Worm (Caenorhabditis elegans) whole organism, mixed stage, embryonic: ENCODE data around the gene M110.8.

ENCODE experiments used
- M03D4.4 ChIP-seq: sonication (generic microtip); optimal IDR thresholded peaks from 2 replicates; lab custom pipeline; 2017; ENCODE audit warnings: mild to moderate bottlenecking, missing genetic modification characterization, missing compliant biosample characterization
- bed-3 ChIP-seq: fragments of 200-800 bp; sonication (Bioruptor generic); optimal IDR thresholded peaks from 3 replicates; lab custom pipeline; 2018; ENCODE audit warnings: mild to moderate bottlenecking, missing genetic modification characterization, moderate library complexity, missing compliant biosample characterization
- blmp-1 ChIP-seq: fragments of 150-350 bp; optimal IDR thresholded peaks from 2 replicates; lab custom pipeline; 2014; ENCODE audit warnings: missing biosample characterization, missing genetic modification characterization
- ceh-39 ChIP-seq: fragments of 150-350 bp; optimal IDR thresholded peaks from 2 replicates; lab custom pipeline; 2014; ENCODE audit warnings: missing biosample characterization, missing genetic modification characterization
- ceh-43 ChIP-seq: fragments of 200-800 bp; sonication (Bioruptor generic); optimal IDR thresholded peaks from 2 replicates; lab custom pipeline; 2018; ENCODE audit warnings: mild to moderate bottlenecking, missing genetic modification characterization, moderate library complexity, missing compliant biosample characterization
- ceh-83 ChIP-seq: fragments of 200-800 bp; sonication (Bioruptor generic); optimal IDR thresholded peaks from 2 replicates; lab custom pipeline; 2018; ENCODE audit warnings: mild to moderate bottlenecking, missing genetic modification characterization, missing compliant biosample characterization
- ces-1 ChIP-seq: fragments of 150-350 bp; optimal IDR thresholded peaks from 2 replicates; lab custom pipeline; 2014; ENCODE audit warnings: missing biosample characterization, missing genetic modification reagents, missing genetic modification characterization
- cnd-1 ChIP-seq: fragments of 200-800 bp; sonication (Bioruptor generic); optimal IDR thresholded peaks from 2 replicates; lab custom pipeline; 2018; ENCODE audit warnings: mild to moderate bottlenecking, missing genetic modification characterization, missing compliant biosample characterization
- drap-1 ChIP-seq: fragments of 200-800 bp; sonication (Bioruptor generic); optimal IDR thresholded peaks from 3 replicates; lab custom pipeline; 2018; ENCODE audit warnings: mild to moderate bottlenecking, missing genetic modification characterization, missing compliant biosample characterization
- elt-1 ChIP-seq: sonication (generic microtip); optimal IDR thresholded peaks from 2 replicates; lab custom pipeline; 2017; ENCODE audit warnings: missing genetic modification characterization, mild to moderate bottlenecking, missing compliant biosample characterization, antibody characterized with exemption, moderate library complexity, borderline replicate concordance; ENCODE audit not compliant: insufficient read depth
- elt-3 ChIP-seq: fragments of 150-350 bp; optimal IDR thresholded peaks from 2 replicates; lab custom pipeline; 2014; ENCODE audit warnings: missing biosample characterization, missing genetic modification characterization
- flh-1 ChIP-seq: fragments of 200-800 bp; sonication (Bioruptor generic); optimal IDR thresholded peaks from 2 replicates; lab custom pipeline; 2018; ENCODE audit warnings: mild to moderate bottlenecking, missing genetic modification characterization, moderate library complexity, missing compliant biosample characterization
- ham-2 ChIP-seq: fragments of 200-800 bp; sonication (Bioruptor generic); optimal IDR thresholded peaks from 2 replicates; lab custom pipeline; 2018; ENCODE audit warnings: mild to moderate bottlenecking, missing genetic modification characterization, missing compliant biosample characterization
- hlh-1 ChIP-seq: fragments of 150-350 bp; optimal IDR thresholded peaks from 2 replicates; lab custom pipeline; 2014; ENCODE audit warnings: missing biosample characterization, missing genetic modification reagents, missing genetic modification characterization
- lin-32 ChIP-seq: fragments of 200-800 bp; sonication (Bioruptor generic); optimal IDR thresholded peaks from 2 replicates; lab custom pipeline; 2018; ENCODE audit warnings: mild to moderate bottlenecking, missing genetic modification characterization, missing compliant biosample characterization
- lsy-2 ChIP-seq: fragments of 150-350 bp; optimal IDR thresholded peaks from 2 replicates; lab custom pipeline; 2014; ENCODE audit warnings: missing biosample characterization, missing genetic modification characterization
- mab-5 ChIP-seq: fragments of 150-350 bp; optimal IDR thresholded peaks from 2 replicates; lab custom pipeline; 2014; ENCODE audit warnings: missing biosample characterization, missing genetic modification characterization
- mep-1 ChIP-seq: fragments of 150-350 bp; optimal IDR thresholded peaks from 2 replicates; lab custom pipeline; 2017; ENCODE audit warnings: missing biosample characterization, missing genetic modification reagents, missing genetic modification characterization, inconsistent platforms
- mls-2 ChIP-seq: sonication (generic microtip); optimal IDR thresholded peaks from 2 replicates; lab custom pipeline; 2016; ENCODE audit warnings: mild to moderate bottlenecking, missing genetic modification characterization, moderate library complexity, missing compliant biosample characterization
- nhr-12 ChIP-seq: fragments of 150-350 bp; optimal IDR thresholded peaks from 2 replicates; lab custom pipeline; 2014; ENCODE audit warnings: missing biosample characterization, missing genetic modification characterization
- nhr-2 ChIP-seq: fragments of 150-350 bp; optimal IDR thresholded peaks from 2 replicates; lab custom pipeline; 2014; ENCODE audit warnings: missing biosample characterization, missing genetic modification characterization
- nhr-237 ChIP-seq: fragments of 150-350 bp; optimal IDR thresholded peaks from 2 replicates; lab custom pipeline; 2014; ENCODE audit warnings: missing biosample characterization, missing genetic modification characterization
- nhr-28 ChIP-seq: fragments of 150-350 bp; optimal IDR thresholded peaks from 2 replicates; lab custom pipeline; 2014; ENCODE audit warnings: missing biosample characterization, missing genetic modification characterization
- nhr-76 ChIP-seq: sonication (generic microtip); optimal IDR thresholded peaks from 2 replicates; lab custom pipeline; 2017; ENCODE audit warnings: missing biosample characterization, missing genetic modification characterization
- pha-4 ChIP-seq: fragments of 150-350 bp; optimal IDR thresholded peaks from 2 replicates; lab custom pipeline; 2018; ENCODE audit warnings: missing biosample characterization, missing genetic modification reagents, missing genetic modification characterization
- sem-2 ChIP-seq: fragments of 200-800 bp; sonication (Bioruptor generic); optimal IDR thresholded peaks from 2 replicates; lab custom pipeline; 2018; ENCODE audit warnings: mild to moderate bottlenecking, missing genetic modification characterization, missing compliant biosample characterization
- snpc-4 ChIP-seq: fragments of 150-350 bp; optimal IDR thresholded peaks from 2 replicates; lab custom pipeline; 2014; ENCODE audit warnings: missing biosample characterization, missing genetic modification characterization
- sptf-1 ChIP-seq: sonication (generic microtip); optimal IDR thresholded peaks from 2 replicates; lab custom pipeline; 2017; ENCODE audit warnings: mild to moderate bottlenecking, missing genetic modification characterization, moderate library complexity, missing compliant biosample characterization
- tbx-8 ChIP-seq: fragments of 200-800 bp; sonication (Bioruptor generic); optimal IDR thresholded peaks from 2 replicates; lab custom pipeline; 2018; ENCODE audit warnings: mild to moderate bottlenecking, missing genetic modification characterization, moderate library complexity, missing compliant biosample characterization
- unc-120 ChIP-seq: sonication (generic microtip); optimal IDR thresholded peaks from 2 replicates; lab custom pipeline; 2017; ENCODE audit warnings: missing genetic modification characterization, missing compliant biosample characterization; ENCODE audit not compliant: poor library complexity, severe bottlenecking
- unc-39 ChIP-seq: fragments of 150-350 bp; optimal IDR thresholded peaks from 2 replicates; lab custom pipeline; 2014; ENCODE audit warnings: missing biosample characterization, missing genetic modification characterization
- unc-62 ChIP-seq: fragments of 150-350 bp; optimal IDR thresholded peaks from 2 replicates; lab custom pipeline; 2014; ENCODE audit warnings: missing biosample characterization, missing genetic modification reagents, missing genetic modification characterization
- zip-8 ChIP-seq: fragments of 150-350 bp; optimal IDR thresholded peaks from 2 replicates; lab custom pipeline; 2014; ENCODE audit warnings: missing biosample characterization, missing genetic modification characterization
- ztf-11 ChIP-seq: fragments of 150-350 bp; optimal IDR thresholded peaks from 2 replicates; lab custom pipeline; 2014; ENCODE audit warnings: missing biosample characterization, missing genetic modification characterization

The M110.8 gene

DNA sequence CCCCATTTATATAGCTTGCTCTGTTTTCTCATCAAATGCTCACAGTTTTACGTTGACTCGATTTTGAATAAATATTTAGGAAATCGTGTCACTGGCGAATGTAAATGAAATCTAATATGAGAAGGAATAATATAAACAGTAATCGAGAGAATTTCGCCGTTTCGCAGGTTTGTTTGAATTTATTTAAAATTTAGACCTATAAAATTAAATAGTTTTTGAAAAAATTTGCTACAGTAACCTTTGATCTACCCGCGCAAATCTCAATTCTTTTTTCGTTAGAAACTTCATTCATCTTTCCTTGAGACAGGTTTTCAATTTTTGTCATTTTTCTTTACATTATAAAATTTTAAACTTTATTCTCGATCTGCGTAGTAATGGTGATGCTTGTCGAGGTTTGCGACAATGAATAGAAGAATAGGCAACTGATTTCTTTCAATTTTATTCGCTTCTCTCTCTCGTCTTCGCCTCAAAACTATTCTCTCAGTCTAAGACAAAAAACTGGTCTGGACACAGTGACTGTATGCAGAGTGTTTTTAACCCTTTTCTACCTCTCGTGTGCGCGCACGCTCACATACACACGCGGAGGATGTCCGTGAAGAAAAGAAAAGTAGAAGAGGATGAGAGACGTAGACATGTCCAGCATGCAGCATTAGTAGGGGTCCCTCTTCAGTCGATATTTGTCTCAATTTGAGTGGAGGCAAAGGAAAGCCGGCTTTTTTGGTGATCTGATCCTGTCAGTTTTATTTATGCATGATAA is 13.1 kb upstream of the M110.8 start, which contains the start of gene dab-1:
dab-1 (plus strand) TSS at position 78 of the 757 bp plus-strand sequence.
- peak; percentile 8 for TF ChIP-seq drap-1 (GFP tag; lab: Kevin White, UChicago)
- TF ChIP-seq tbx-8: no peak
- TF ChIP-seq mab-5 (tag; lab: Kevin White, UChicago): no peak
- peak; percentile 18 for TF ChIP-seq nhr-237 (tag; lab: Kevin White, UChicago)
- no peak for TF ChIP-seq ceh-83 (GFP tag; lab: Kevin White, UChicago)
- no peak for TF ChIP-seq snpc-4 (tag; lab: Kevin White, UChicago)
- no peak for TF ChIP-seq unc-120
- no peak for TF ChIP-seq nhr-76 (tag; lab: Kevin White, UChicago)
- no peak for TF ChIP-seq flh-1 (GFP tag; lab: Kevin White, UChicago)
- no peak for TF ChIP-seq hlh-1 (tag; lab: Kevin White, UChicago)
- no peak for TF ChIP-seq ztf-11 (tag; lab: Kevin White, UChicago)
- no peak for TF ChIP-seq mls-2 (tag; lab: Kevin White, UChicago)
- TF ChIP-seq mep-1 (tag; lab: Kevin White, UChicago): peak; percentile 38
- TF ChIP-seq elt-1 (tag; lab: Kevin White, UChicago): no peak
- no peak for TF ChIP-seq ceh-43 (GFP tag; lab: Kevin White, UChicago)
- peak; percentile 41 for TF ChIP-seq ham-2 (GFP tag; lab: Kevin White, UChicago)
- TF ChIP-seq ceh-39 (tag; lab: Kevin White, UChicago): peak; percentile 62
- TF ChIP-seq ces-1 (GFP tag; lab: Kevin White, UChicago): no peak
- TF ChIP-seq lin-32: no peak
- TF ChIP-seq sptf-1 (tag; lab: Kevin White, UChicago): peak; percentile 49
- peak; percentile 45 for TF ChIP-seq sem-2 (GFP tag; lab: Kevin White, UChicago)
- no peak for TF ChIP-seq lsy-2 (tag; lab: Kevin White, UChicago)
- TF ChIP-seq nhr-2: peak; percentile 42
- no peak for TF ChIP-seq elt-3 (tag; lab: Kevin White, UChicago)

DNA sequence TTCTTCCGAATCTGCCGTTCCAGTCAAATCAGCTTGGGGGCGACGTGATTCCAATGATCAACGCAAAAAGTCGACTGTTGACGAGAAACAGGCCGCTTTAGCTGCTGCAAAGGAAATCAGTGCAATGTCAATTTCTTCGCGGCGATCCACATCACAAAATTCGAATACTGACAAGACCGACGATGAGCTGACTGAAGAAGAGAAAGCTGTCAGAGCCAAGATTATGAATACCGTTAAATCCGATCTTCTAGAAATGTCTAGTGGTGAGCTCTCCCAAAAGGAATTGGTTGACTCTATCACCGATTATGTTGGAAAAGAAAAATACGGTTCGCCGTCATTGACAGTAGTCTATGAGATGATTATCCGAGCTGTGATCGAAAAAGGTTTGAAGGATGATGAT is 10.9 kb upstream of the M110.8 start:
- TF ChIP-seq unc-39: no peak
- TF ChIP-seq nhr-2: no peak
- TF ChIP-seq hlh-1 (tag; lab: Kevin White, UChicago): no peak
- no peak for TF ChIP-seq pha-4 (tag; lab: Kevin White, UChicago)
- TF ChIP-seq ceh-43 (GFP tag; lab: Kevin White, UChicago): no peak
- no peak for TF ChIP-seq bed-3 (GFP tag; lab: Kevin White, UChicago)
- TF ChIP-seq zip-8: no peak
- no peak for TF ChIP-seq lin-32
- TF ChIP-seq mab-5 (tag; lab: Kevin White, UChicago): no peak
- TF ChIP-seq flh-1 (GFP tag; lab: Kevin White, UChicago): no peak
- no peak for TF ChIP-seq tbx-8

DNA sequence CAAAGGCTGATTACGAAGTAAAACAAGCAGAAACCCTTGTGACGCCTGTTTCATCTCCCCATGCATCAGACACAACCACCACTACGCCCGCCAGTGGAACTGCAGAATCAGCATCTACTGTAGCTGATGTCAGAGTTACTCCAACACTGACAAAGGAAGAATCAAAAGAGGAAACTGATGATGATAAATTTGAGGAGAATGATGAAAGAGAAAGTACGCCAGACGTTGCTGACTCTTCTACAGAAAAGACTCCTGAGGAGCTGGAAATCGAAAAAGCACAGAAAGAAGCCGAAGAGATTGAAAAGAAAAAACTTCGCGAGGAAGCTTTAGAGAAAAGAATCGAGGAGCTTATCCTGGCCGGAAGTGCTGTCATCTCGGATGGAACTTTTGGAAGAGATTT is 8.9 kb upstream of the M110.8 start:
- no peak for TF ChIP-seq elt-1 (tag; lab: Kevin White, UChicago)

DNA sequence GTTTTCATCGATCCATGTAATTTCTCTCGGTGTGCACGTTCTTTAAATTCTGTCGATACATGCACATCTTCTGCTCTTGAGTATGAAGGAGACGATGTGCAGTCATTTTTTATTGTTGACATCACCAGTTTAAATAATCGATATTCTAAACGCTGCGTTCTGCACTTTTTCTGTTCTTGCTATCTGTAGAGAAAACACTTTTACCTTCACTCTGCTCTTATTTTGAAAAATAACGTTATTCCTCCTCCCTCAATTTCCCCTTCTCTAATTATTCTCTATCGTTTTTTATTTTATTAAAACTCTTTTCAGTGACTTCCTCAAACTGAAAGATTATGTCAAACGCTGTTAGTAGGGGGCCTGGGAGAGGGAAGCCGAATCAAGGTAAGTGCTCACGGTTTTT is 7.5 kb upstream of the M110.8 start, which contains the start of gene ifg-1:
ifg-1 (plus strand) TSS at position 301 of the 400 bp plus-strand sequence.
- TF ChIP-seq nhr-237 (tag; lab: Kevin White, UChicago) (no peak), hlh-1 (tag; lab: Kevin White, UChicago) (no peak), cnd-1 (tag; lab: Kevin White, UChicago) (no peak), lin-32 (no peak), mab-5 (tag; lab: Kevin White, UChicago) (no peak), elt-3 (tag; lab: Kevin White, UChicago) (no peak), unc-120 (no peak), snpc-4 (tag; lab: Kevin White, UChicago) (no peak), flh-1 (GFP tag; lab: Kevin White, UChicago) (no peak), bed-3 (GFP tag; lab: Kevin White, UChicago) (no peak), tbx-8 (no peak), drap-1 (GFP tag; lab: Kevin White, UChicago) (no peak)

DNA sequence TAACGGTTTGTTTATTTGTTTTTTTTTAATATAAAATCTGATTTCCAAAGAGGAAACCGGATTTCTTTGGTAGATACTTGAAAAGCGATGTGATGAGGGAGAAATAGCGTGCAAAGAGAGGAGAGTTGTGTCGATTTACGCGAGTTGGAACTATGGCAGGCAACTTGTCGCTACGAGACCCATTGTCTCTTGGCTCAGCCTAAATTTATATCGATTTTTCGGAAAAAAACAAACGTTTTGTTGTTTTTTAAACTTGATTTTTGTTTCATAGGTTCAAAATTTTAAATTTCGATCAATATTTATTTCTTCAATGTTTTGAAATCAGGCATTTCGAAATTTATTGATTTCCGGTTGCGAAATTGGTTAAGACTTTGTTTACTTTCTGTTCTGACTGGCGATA is 7.1 kb upstream of the M110.8 start, which contains the start of gene M110.3:
M110.3 (minus strand) TSS at position 184 of the 400 bp plus-strand sequence.
- peak; percentile 40 for TF ChIP-seq ceh-39 (tag; lab: Kevin White, UChicago)
- TF ChIP-seq ceh-83 (GFP tag; lab: Kevin White, UChicago): no peak
- TF ChIP-seq mls-2 (tag; lab: Kevin White, UChicago): no peak
- TF ChIP-seq nhr-12 (tag; lab: Kevin White, UChicago): no peak
- TF ChIP-seq nhr-2: no peak
- no peak for TF ChIP-seq nhr-28 (tag; lab: Kevin White, UChicago)
- TF ChIP-seq flh-1 (GFP tag; lab: Kevin White, UChicago): no peak
- TF ChIP-seq ztf-11 (tag; lab: Kevin White, UChicago): no peak
- TF ChIP-seq zip-8: no peak
- TF ChIP-seq tbx-8: no peak
- TF ChIP-seq snpc-4 (tag; lab: Kevin White, UChicago): no peak
- no peak for TF ChIP-seq ham-2 (GFP tag; lab: Kevin White, UChicago)
- peak; percentile 26 for TF ChIP-seq lsy-2 (tag; lab: Kevin White, UChicago)
- TF ChIP-seq unc-39: no peak
- peak; percentile 20 for TF ChIP-seq hlh-1 (tag; lab: Kevin White, UChicago)
- TF ChIP-seq lin-32: no peak
- TF ChIP-seq unc-120: peak; percentile 41
- peak; percentile 72 for TF ChIP-seq mep-1 (tag; lab: Kevin White, UChicago)
- no peak for TF ChIP-seq bed-3 (GFP tag; lab: Kevin White, UChicago)
- TF ChIP-seq nhr-237 (tag; lab: Kevin White, UChicago): peak; percentile 49
- no peak for TF ChIP-seq sptf-1 (tag; lab: Kevin White, UChicago)
- no peak for TF ChIP-seq unc-62 (GFP tag; lab: Kevin White, UChicago)
- no peak for TF ChIP-seq sem-2 (GFP tag; lab: Kevin White, UChicago)
- TF ChIP-seq drap-1 (GFP tag; lab: Kevin White, UChicago): no peak
- no peak for TF ChIP-seq elt-1 (tag; lab: Kevin White, UChicago)
- TF ChIP-seq mab-5 (tag; lab: Kevin White, UChicago): no peak
- TF ChIP-seq M03D4.4 (tag; lab: Kevin White, UChicago): no peak
- TF ChIP-seq blmp-1 (tag; lab: Kevin White, UChicago): no peak
- TF ChIP-seq pha-4 (tag; lab: Kevin White, UChicago): peak; percentile 22
- TF ChIP-seq nhr-76 (tag; lab: Kevin White, UChicago): no peak
